Fruit fly (Drosophila melanogaster): ENCODE measurements around the gene CG31689.

Gene CG31689

DNA sequence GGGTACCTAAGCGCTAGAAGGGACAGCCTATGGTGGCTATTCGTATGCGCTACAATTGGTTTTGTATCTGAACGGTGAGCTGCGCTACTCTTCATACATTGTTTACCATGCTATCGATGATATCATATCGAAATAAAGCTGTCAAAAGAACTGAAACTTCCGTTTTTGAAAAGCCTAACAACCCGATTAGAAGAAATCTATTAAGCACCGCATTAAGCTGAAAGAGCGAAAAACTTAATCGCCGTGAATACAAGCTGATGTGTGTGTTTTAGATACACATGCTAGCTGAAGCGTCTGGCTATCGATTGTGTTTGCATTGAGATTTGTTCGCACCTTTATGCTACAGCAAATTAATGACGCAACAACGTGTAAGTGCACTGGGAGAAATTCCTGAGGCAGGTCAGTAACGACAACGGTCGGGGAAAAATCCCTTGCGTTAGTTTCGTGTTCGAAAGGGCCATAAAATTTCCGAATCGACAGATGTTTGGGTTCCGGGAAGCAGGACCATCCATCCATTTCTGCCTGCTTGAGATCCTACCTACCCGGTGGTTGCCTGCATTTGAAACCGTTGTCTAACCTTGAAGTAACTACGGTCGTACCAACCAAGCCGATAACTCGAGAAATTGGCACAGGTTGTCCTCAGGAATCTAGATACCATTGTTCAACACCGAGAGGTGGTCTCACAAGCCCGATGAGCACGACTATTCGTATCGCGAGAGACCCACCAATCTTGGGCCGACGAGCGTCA, 25.0 kb downstream of the CG31689 start (continued):
- no peak for TF ChIP-seq slbo (GFP tag; IDR thresholded peaks at IDR 0.05)
- TF ChIP-seq E2f2 (GFP tag; IDR thresholded peaks at IDR 0.05): no peak
- TF ChIP-seq Side (GFP tag; optimal IDR thresholded peaks at IDR 0.05): peak; percentile 85
- peak; percentile 61 for TF ChIP-seq CG14965 (GFP tag; optimal IDR thresholded peaks at IDR 0.05; ENCODE audit: borderline replicate concordance)
- TF ChIP-seq ash1 (GFP tag; optimal IDR thresholded peaks at IDR 0.05): peak; percentile 62
- no peak for TF ChIP-seq dan (GFP tag; IDR thresholded peaks at IDR 0.05)
- no peak for TF ChIP-seq pan (optimal IDR thresholded peaks at IDR 0.05)
- no peak for TF ChIP-seq pan (GFP tag; optimal IDR thresholded peaks at IDR 0.05 in 1 of 2, IDR thresholded peaks at IDR 0.05 in 1 of 2)
- no peak for TF ChIP-seq Ptx1 (GFP tag; IDR thresholded peaks at IDR 0.05)
- TF ChIP-seq Rx (GFP tag; IDR thresholded peaks at IDR 0.05): no peak
- peak; percentile 30 for TF ChIP-seq CG4707 (GFP tag; optimal IDR thresholded peaks at IDR 0.05)
- TF ChIP-seq Myb (GFP tag; optimal IDR thresholded peaks at IDR 0.05): peak; percentile 64
- TF ChIP-seq org-1 (GFP tag; optimal IDR thresholded peaks at IDR 0.05): peak; percentile 87
- TF ChIP-seq CG7786 (GFP tag; optimal IDR thresholded peaks at IDR 0.05): peak; percentile 76
- TF ChIP-seq gt (GFP tag; IDR thresholded peaks at IDR 0.05): no peak
- peak; percentile 31 for TF ChIP-seq ac (GFP tag; optimal IDR thresholded peaks at IDR 0.05)
- TF ChIP-seq lab (GFP tag; optimal IDR thresholded peaks at IDR 0.05): peak; percentile 95
- peak; percentile 70 for TF ChIP-seq tup (GFP tag; optimal IDR thresholded peaks at IDR 0.05)
- TF ChIP-seq CG1647 (GFP tag; optimal IDR thresholded peaks at IDR 0.05): peak; percentile 77
- no peak for TF ChIP-seq CG4404 (GFP tag; IDR thresholded peaks at IDR 0.05)
- TF ChIP-seq crol (GFP tag; IDR thresholded peaks at IDR 0.05): no peak
- no peak for TF ChIP-seq HLH3B (GFP tag; IDR thresholded peaks at IDR 0.05)
- peak; percentile 92 for TF ChIP-seq her (GFP tag; optimal IDR thresholded peaks at IDR 0.05)
- no peak for TF ChIP-seq jigr1 (GFP tag; IDR thresholded peaks at IDR 0.05)
- peak; percentile 47 for TF ChIP-seq salm (tag; optimal IDR thresholded peaks at IDR 0.05)
- no peak for TF ChIP-seq Trl (optimal IDR thresholded peaks at IDR 0.05)
- TF ChIP-seq Trl (GFP tag; optimal IDR thresholded peaks at IDR 0.05): peak; percentile 86
- peak; percentile 55 for TF ChIP-seq Fer2 (tag; optimal IDR thresholded peaks at IDR 0.05)
- TF ChIP-seq psq (GFP tag; optimal IDR thresholded peaks at IDR 0.05): peak; percentile 33
- TF ChIP-seq CG1603 (tag; optimal IDR thresholded peaks at IDR 0.05): peak; percentile 75
- TF ChIP-seq CG18764 (GFP tag; optimal IDR thresholded peaks at IDR 0.05): peak; percentile 67
- TF ChIP-seq fru (optimal IDR thresholded peaks at IDR 0.05): no peak
- no peak for TF ChIP-seq C15 (GFP tag; IDR thresholded peaks at IDR 0.05)
- TF ChIP-seq D19A (tag; optimal IDR thresholded peaks at IDR 0.05): peak; percentile 93
- TF ChIP-seq CG16813 (GFP tag; IDR thresholded peaks at IDR 0.05; ENCODE audit: partially characterized antibody): no peak
- TF ChIP-seq Ets65A (GFP tag): peak; percentile 98
- TF ChIP-seq CG7963 (GFP tag; IDR thresholded peaks at IDR 0.05; ENCODE audit: partially characterized antibody): no peak
- no peak for TF ChIP-seq ttk (GFP tag; IDR thresholded peaks at IDR 0.05)
- TF ChIP-seq Doc3 (GFP tag; IDR thresholded peaks at IDR 0.05; ENCODE audit: partially characterized antibody): no peak
- TF ChIP-seq bowl (GFP tag; IDR thresholded peaks at IDR 0.05): no peak
- TF ChIP-seq nerfin-1 (tag; optimal IDR thresholded peaks at IDR 0.05): peak; percentile 46
- TF ChIP-seq NK7.1 (GFP tag; optimal IDR thresholded peaks at IDR 0.05): peak; percentile 73
- TF ChIP-seq disco-r (GFP tag; optimal IDR thresholded peaks at IDR 0.05): peak; percentile 67
- peak; percentile 84 for TF ChIP-seq CG10543 (GFP tag; optimal IDR thresholded peaks at IDR 0.05)
- no peak for TF ChIP-seq CG11247 (GFP tag; IDR thresholded peaks at IDR 0.05)
- TF ChIP-seq Lhr (GFP tag; optimal IDR thresholded peaks at IDR 0.05): no peak
- peak; percentile 45 for TF ChIP-seq wek (GFP tag; optimal IDR thresholded peaks at IDR 0.05)
- no peak for TF ChIP-seq Oaz (GFP tag; IDR thresholded peaks at IDR 0.05)
- peak; percentile 79 for TF ChIP-seq kay (GFP tag; optimal IDR thresholded peaks at IDR 0.05)
- TF ChIP-seq CG3281 (GFP tag; optimal IDR thresholded peaks at IDR 0.05): peak; percentile 85
- TF ChIP-seq CG11696 (GFP tag; IDR thresholded peaks at IDR 0.05): no peak
- peak; percentile 86 for TF ChIP-seq CG13296 (GFP tag; optimal IDR thresholded peaks at IDR 0.05)

Data from whole organism, embryonic.